Worm (Caenorhabditis elegans) whole organism, mixed stage, embryonic: Measurements from ENCODE around the gene ZK616.3.

Experiments used
- M03D4.4 ChIP-seq: sonication (generic microtip); optimal IDR thresholded peaks from 2 replicates; lab custom pipeline; 2017; ENCODE audit warnings: mild to moderate bottlenecking, missing genetic modification characterization, missing compliant biosample characterization
- bed-3 ChIP-seq: fragments of 200-800 bp; sonication (Bioruptor generic); optimal IDR thresholded peaks from 3 replicates; lab custom pipeline; 2018; ENCODE audit warnings: mild to moderate bottlenecking, missing genetic modification characterization, moderate library complexity, missing compliant biosample characterization
- ces-1 ChIP-seq: fragments of 150-350 bp; optimal IDR thresholded peaks from 2 replicates; lab custom pipeline; 2014; ENCODE audit warnings: missing biosample characterization, missing genetic modification reagents, missing genetic modification characterization
- lin-13 ChIP-seq: fragments of 150-350 bp; optimal IDR thresholded peaks from 2 replicates; lab custom pipeline; 2014; ENCODE audit warnings: missing biosample characterization, missing genetic modification characterization
- mep-1 ChIP-seq: fragments of 150-350 bp; optimal IDR thresholded peaks from 2 replicates; lab custom pipeline; 2017; ENCODE audit warnings: missing biosample characterization, missing genetic modification reagents, missing genetic modification characterization, inconsistent platforms
- mls-2 ChIP-seq: sonication (generic microtip); optimal IDR thresholded peaks from 2 replicates; lab custom pipeline; 2016; ENCODE audit warnings: mild to moderate bottlenecking, missing genetic modification characterization, moderate library complexity, missing compliant biosample characterization
- nhr-12 ChIP-seq: fragments of 150-350 bp; optimal IDR thresholded peaks from 2 replicates; lab custom pipeline; 2014; ENCODE audit warnings: missing biosample characterization, missing genetic modification characterization
- unc-120 ChIP-seq: sonication (generic microtip); optimal IDR thresholded peaks from 2 replicates; lab custom pipeline; 2017; ENCODE audit warnings: missing genetic modification characterization, missing compliant biosample characterization; ENCODE audit not compliant: poor library complexity, severe bottlenecking

ce11 chrIV:5389951-5390350 is 6.9 kb upstream of the ZK616.3 start:
- TF ChIP-seq unc-120 (tag; lab: Kevin White, UChicago) (no peak), M03D4.4 (tag; lab: Kevin White, UChicago) (no peak), mep-1 (tag; lab: Kevin White, UChicago) (no peak), bed-3 (no peak), nhr-12 (tag; lab: Kevin White, UChicago) (no peak), ces-1 (GFP tag; lab: Kevin White, UChicago) (no peak), mls-2 (tag; lab: Kevin White, UChicago) (no peak), lin-13 (no peak)
